Worm (Caenorhabditis elegans) whole organism, L4 larva: ENCODE measurements around the gene EEED8.13.

ENCODE experiments used
- ceh-32 ChIP-seq: sonication (generic microtip); optimal IDR thresholded peaks from 2 replicates; lab custom pipeline; 2016; ENCODE audit warnings: mild to moderate bottlenecking, missing genetic modification characterization, missing compliant biosample characterization; ENCODE audit not compliant: poor library complexity
- egl-27 ChIP-seq: sonication (generic microtip); optimal IDR thresholded peaks from 3 replicates; lab custom pipeline; 2017; ENCODE audit warnings: missing biosample characterization, missing genetic modification reagents, missing genetic modification characterization
- egl-43 ChIP-seq: fragments of 200-800 bp; sonication (Bioruptor generic); IDR thresholded peaks from 2 replicates; pipeline ENCODE4 v1.3.6; 2022; ENCODE audit warnings: missing genetic modification reagents, missing genetic modification characterization, missing compliant biosample characterization
- hlh-30 ChIP-seq: sonication (generic microtip); optimal IDR thresholded peaks from 2 replicates; lab custom pipeline; 2017; ENCODE audit warnings: antibody characterized with exemption, mild to moderate bottlenecking, missing genetic modification characterization, missing compliant biosample characterization; ENCODE audit not compliant: insufficient read depth
- lin-13 ChIP-seq: fragments of 150-350 bp; optimal IDR thresholded peaks from 2 replicates; lab custom pipeline; 2014; ENCODE audit warnings: missing biosample characterization, missing genetic modification reagents, missing genetic modification characterization
- mxl-2 ChIP-seq: fragments of 200-800 bp; sonication (Bioruptor generic); conservative IDR thresholded peaks from 2 replicates; pipeline ENCODE4 v1.3.6; 2022; ENCODE audit warnings: missing genetic modification reagents, missing genetic modification characterization, missing compliant biosample characterization
- nhr-28 ChIP-seq: fragments of 150-350 bp; optimal IDR thresholded peaks from 2 replicates; lab custom pipeline; 2014; ENCODE audit warnings: missing biosample characterization, missing genetic modification characterization
- pha-4 ChIP-seq, 2 experiments: fragments of 150-350 bp in 1 of 2; fragments of 200-800 bp in 1 of 2; sonication (Bioruptor generic) in 1 of 2; IDR thresholded peaks in 1 of 2; optimal IDR thresholded peaks in 1 of 2; 2 replicates each; pipeline versions ENCODE4 v1.3.6 to Lab custom; 2014 to 2022; ENCODE audit warnings: missing genetic modification characterization in 2 of 2, missing genetic modification reagents in 2 of 2, missing biosample characterization in 1 of 2, missing compliant biosample characterization in 1 of 2
- php-3 ChIP-seq: fragments of 200-800 bp; sonication (Bioruptor generic); IDR thresholded peaks from 2 replicates; pipeline ENCODE4 v1.3.6; 2022; ENCODE audit warnings: missing genetic modification reagents, missing genetic modification characterization, missing compliant biosample characterization
- zag-1 ChIP-seq: fragments of 150-350 bp; optimal IDR thresholded peaks from 2 replicates; lab custom pipeline; 2014; ENCODE audit warnings: missing biosample characterization, missing genetic modification characterization

DNA sequence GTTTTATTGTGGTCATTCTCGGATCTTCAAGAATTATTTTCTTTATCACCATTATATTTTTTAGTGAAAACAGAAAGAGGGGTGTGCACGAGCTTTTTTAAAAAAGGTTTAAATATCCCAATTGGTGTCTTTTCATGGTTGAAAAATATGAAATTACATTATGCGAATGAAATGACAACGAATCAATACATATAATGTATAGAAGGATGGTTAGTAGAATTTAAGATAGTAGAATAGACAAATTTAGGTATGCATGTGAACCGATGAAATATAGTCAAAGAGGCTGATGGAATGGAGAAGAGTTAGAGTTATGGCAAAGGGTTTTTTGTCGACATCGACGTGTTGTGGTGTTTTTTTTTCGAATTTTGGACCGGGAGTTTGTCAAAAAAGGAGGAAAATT is 47.9 kb downstream of the EEED8.13 start:
- no peak for TF ChIP-seq egl-27 (tag; lab: Kevin White, UChicago)
- TF ChIP-seq hlh-30 (tag; lab: Kevin White, UChicago) = no peak
- no peak for TF ChIP-seq zag-1 (tag; lab: Kevin White, UChicago)
- TF ChIP-seq pha-4 (GFP tag; IDR thresholded peaks at IDR 0.05; lab: Robert Waterston, UW) = no peak
- no peak for TF ChIP-seq pha-4 (tag; optimal IDR thresholded peaks at IDR 0.05; lab: Kevin White, UChicago)
- no peak for TF ChIP-seq ceh-32 (tag; lab: Kevin White, UChicago)
- no peak for TF ChIP-seq egl-43 (GFP tag; lab: Robert Waterston, UW)
- no peak for TF ChIP-seq php-3 (GFP tag; lab: Robert Waterston, UW)
- TF ChIP-seq nhr-28 (tag; lab: Kevin White, UChicago) = no peak
- TF ChIP-seq mxl-2 (GFP tag; lab: Robert Waterston, UW) = no peak
- TF ChIP-seq lin-13 = no peak
